Fruit fly (Drosophila melanogaster) whole organism, embryonic: ENCODE data around the gene DCTN1-p150.

Experiments used
- ATbp ChIP-seq: fragments of 200-800 bp; sonication (Bioruptor generic); optimal IDR thresholded peaks from 2 replicates; lab custom pipeline; 2017; ENCODE audit warnings: missing biosample characterization, mild to moderate bottlenecking, missing genetic modification characterization, missing genetic modification reagents
- BtbVII ChIP-seq: fragments of 200-800 bp; sonication (Bioruptor generic); optimal IDR thresholded peaks from 3 replicates; lab custom pipeline; 2017; ENCODE audit warnings: missing biosample characterization, mild to moderate bottlenecking, missing genetic modification characterization
- Bteb2 ChIP-seq: fragments of 200-800 bp; sonication (Bioruptor generic); optimal IDR thresholded peaks from 2 replicates; lab custom pipeline; 2016; ENCODE audit warnings: missing biosample characterization, missing genetic modification characterization
- CG11247 ChIP-seq: fragments of 200-800 bp; sonication (Bioruptor generic); IDR thresholded peaks from 2 replicates; pipeline ENCODE4 v1.3.6; 2022; ENCODE audit warnings: missing biosample characterization, missing genetic modification characterization
- CG11504 ChIP-seq: fragments of 200-800 bp; sonication (Bioruptor generic); optimal IDR thresholded peaks from 3 replicates; lab custom pipeline; 2019; ENCODE audit warnings: missing biosample characterization, mild to moderate bottlenecking, missing genetic modification characterization, moderate library complexity
- CG12104 ChIP-seq: fragments of 200-800 bp; sonication (Bioruptor generic); optimal IDR thresholded peaks from 3 replicates; lab custom pipeline; 2016; ENCODE audit warnings: missing biosample characterization, missing genetic modification characterization
- CG12219 ChIP-seq: fragments of 200-800 bp; sonication (Bioruptor generic); optimal IDR thresholded peaks from 3 replicates; lab custom pipeline; 2018; ENCODE audit warnings: missing biosample characterization, mild to moderate bottlenecking, missing genetic modification characterization
- CG13424 ChIP-seq: fragments of 200-800 bp; sonication (Bioruptor generic); optimal IDR thresholded peaks from 2 replicates; lab custom pipeline; 2019; ENCODE audit warnings: missing biosample characterization, mild to moderate bottlenecking, missing genetic modification characterization, moderate library complexity
- CG14710 ChIP-seq: fragments of 200-800 bp; sonication (Bioruptor generic); optimal IDR thresholded peaks from 3 replicates; lab custom pipeline; 2019; ENCODE audit warnings: missing biosample characterization, mild to moderate bottlenecking, missing genetic modification characterization, moderate library complexity
- CG14965 ChIP-seq: fragments of 200-800 bp; sonication (Bioruptor generic); optimal IDR thresholded peaks from 2 replicates; lab custom pipeline; 2016; ENCODE audit warnings: missing biosample characterization, missing genetic modification characterization, borderline replicate concordance
- CG15073 ChIP-seq: fragments of 200-800 bp; sonication (Bioruptor generic); optimal IDR thresholded peaks from 2 replicates; lab custom pipeline; 2016; ENCODE audit warnings: missing biosample characterization, missing genetic modification characterization
- CG1647 ChIP-seq: fragments of 200-800 bp; sonication (Bioruptor generic); optimal IDR thresholded peaks from 3 replicates; lab custom pipeline; 2016; ENCODE audit warnings: missing biosample characterization, missing genetic modification characterization
- CG17361 ChIP-seq: fragments of 200-800 bp; sonication (Bioruptor generic); IDR thresholded peaks from 3 replicates; pipeline ENCODE4 v1.3.6; 2022; ENCODE audit warnings: missing biosample characterization, missing genetic modification characterization
- CG17385 ChIP-seq: fragments of 200-800 bp; sonication (Bioruptor generic); optimal IDR thresholded peaks from 3 replicates; lab custom pipeline; 2018; ENCODE audit warnings: missing biosample characterization, mild to moderate bottlenecking, missing genetic modification characterization
- CG2116 ChIP-seq: fragments of 200-800 bp; sonication (Bioruptor generic); optimal IDR thresholded peaks from 3 replicates; lab custom pipeline; 2018; ENCODE audit warnings: missing biosample characterization, mild to moderate bottlenecking, missing genetic modification characterization
- CG2202 ChIP-seq: fragments of 200-800 bp; sonication (Bioruptor generic); optimal IDR thresholded peaks from 2 replicates; lab custom pipeline; 2018; ENCODE audit warnings: missing biosample characterization, mild to moderate bottlenecking, missing genetic modification characterization
- CG3163 ChIP-seq: fragments of 200-800 bp; sonication (Bioruptor generic); optimal IDR thresholded peaks from 3 replicates; lab custom pipeline; 2016; ENCODE audit warnings: missing biosample characterization, missing genetic modification characterization
- CG4424 ChIP-seq: fragments of 200-800 bp; sonication (Bioruptor generic); optimal IDR thresholded peaks from 3 replicates; lab custom pipeline; 2016; ENCODE audit warnings: missing biosample characterization, missing genetic modification characterization
- CG6689 ChIP-seq: fragments of 200-800 bp; sonication (Bioruptor generic); IDR thresholded peaks from 2 replicates; pipeline ENCODE4 v1.3.6; 2022; ENCODE audit warnings: missing biosample characterization, missing genetic modification characterization
- CG7357 ChIP-seq: fragments of 200-800 bp; sonication (Bioruptor generic); IDR thresholded peaks from 3 replicates; pipeline ENCODE4 v1.3.6; 2022; ENCODE audit warnings: missing biosample characterization, missing genetic modification characterization
- CG7745 ChIP-seq: fragments of 200-800 bp; sonication (Bioruptor generic); optimal IDR thresholded peaks from 2 replicates; lab custom pipeline; 2018; ENCODE audit warnings: missing biosample characterization, mild to moderate bottlenecking, missing genetic modification characterization, moderate library complexity
- Deaf1 ChIP-seq: fragments of 200-800 bp; optimal IDR thresholded peaks from 3 replicates; lab custom pipeline; 2019; ENCODE audit warnings: missing biosample characterization, mild to moderate bottlenecking, missing genetic modification characterization, moderate library complexity
- Dip2 ChIP-seq: fragments of 200-800 bp; sonication (Bioruptor generic); IDR thresholded peaks from 2 replicates; pipeline ENCODE4 v1.3.6; 2022; ENCODE audit warnings: missing biosample characterization, missing genetic modification characterization
- Eip74EF ChIP-seq, 2 experiments: fragments of 200-800 bp in 1 of 2; fragments of >200 bp in 1 of 2; sonication (Bioruptor generic) in 1 of 2; optimal IDR thresholded peaks; 2 replicates each; lab custom pipeline; 2017 to 2019; ENCODE audit warnings: missing biosample characterization in 2 of 2, missing genetic modification characterization in 2 of 2, mild to moderate bottlenecking in 1 of 2, moderate library complexity in 1 of 2
- HmgZ ChIP-seq: fragments of 200-800 bp; sonication (Bioruptor generic); optimal IDR thresholded peaks from 2 replicates; lab custom pipeline; 2018; ENCODE audit warnings: missing biosample characterization, mild to moderate bottlenecking, missing genetic modification characterization
- Hr3 ChIP-seq: fragments of 200-800 bp; sonication (Bioruptor generic); optimal IDR thresholded peaks from 3 replicates; lab custom pipeline; 2016; ENCODE audit warnings: missing biosample characterization, missing genetic modification characterization
- Hr78 ChIP-seq, 2 experiments: fragments of 200-800 bp in 1 of 2; fragments of >200 bp in 1 of 2; sonication (Bioruptor generic) in 1 of 2; optimal IDR thresholded peaks; 2 replicates each; lab custom pipeline; 2017 to 2019; ENCODE audit warnings: missing biosample characterization in 2 of 2, missing genetic modification characterization in 2 of 2, mild to moderate bottlenecking in 1 of 2, moderate library complexity in 1 of 2
- Jarid2 ChIP-seq: fragments of 200-800 bp; sonication (Bioruptor generic); optimal IDR thresholded peaks from 3 replicates; lab custom pipeline; 2017; ENCODE audit warnings: mild to moderate bottlenecking, missing biosample characterization, missing genetic modification reagents, missing genetic modification characterization
- Mad ChIP-seq: fragments of 200-800 bp; sonication (Bioruptor generic); optimal IDR thresholded peaks from 2 replicates; lab custom pipeline; 2016; ENCODE audit warnings: missing biosample characterization, missing genetic modification characterization
- Meics ChIP-seq: fragments of 200-800 bp; sonication (Bioruptor generic); optimal IDR thresholded peaks from 2 replicates; lab custom pipeline; 2017; ENCODE audit warnings: missing biosample characterization, mild to moderate bottlenecking, missing genetic modification characterization
- NC2α ChIP-seq: fragments of 200-800 bp; sonication (Bioruptor generic); optimal IDR thresholded peaks from 2 replicates; lab custom pipeline; 2016; ENCODE audit warnings: missing biosample characterization, missing genetic modification characterization
- Opbp ChIP-seq: fragments of 200-800 bp; sonication (Bioruptor generic); IDR thresholded peaks from 3 replicates; pipeline ENCODE4 v1.3.6; 2022; ENCODE audit warnings: missing biosample characterization, missing genetic modification characterization; ENCODE audit not compliant: partially characterized antibody
- Sry-β ChIP-seq: fragments of 200-800 bp; sonication (Bioruptor generic); optimal IDR thresholded peaks from 2 replicates; lab custom pipeline; 2018; ENCODE audit warnings: missing biosample characterization, mild to moderate bottlenecking, missing genetic modification characterization, moderate library complexity
- al ChIP-seq: fragments of 200-800 bp; sonication (Bioruptor generic); IDR thresholded peaks from 2 replicates; pipeline ENCODE4 v1.3.6; 2022; ENCODE audit warnings: missing biosample characterization, missing genetic modification characterization
- ase ChIP-seq: fragments of 200-800 bp; sonication (Bioruptor generic); IDR thresholded peaks from 3 replicates; pipeline ENCODE4 v1.3.6; 2022; ENCODE audit warnings: missing biosample characterization, missing genetic modification characterization
- cas ChIP-seq: fragments of 200-800 bp; sonication (Bioruptor generic); IDR thresholded peaks from 2 replicates; pipeline ENCODE4 v1.3.6; 2022; ENCODE audit warnings: missing biosample characterization, missing genetic modification characterization
- ci ChIP-seq: fragments of 200-800 bp; sonication (Bioruptor generic); IDR thresholded peaks from 3 replicates; pipeline ENCODE4 v1.3.6; 2022; ENCODE audit warnings: missing biosample characterization, missing genetic modification characterization
- crc ChIP-seq: fragments of 200-800 bp; sonication (Bioruptor generic); optimal IDR thresholded peaks from 2 replicates; lab custom pipeline; 2016; ENCODE audit warnings: missing biosample characterization, missing genetic modification characterization
- crol ChIP-seq: fragments of 200-800 bp; sonication (Bioruptor generic); IDR thresholded peaks from 2 replicates; pipeline ENCODE4 v1.3.6; 2022; ENCODE audit warnings: missing biosample characterization, missing genetic modification characterization
- ftz-f1 ChIP-seq: fragments of 200-800 bp; sonication (Bioruptor generic); optimal IDR thresholded peaks from 2 replicates; lab custom pipeline; 2016; ENCODE audit warnings: missing biosample characterization, missing genetic modification characterization
- lbe ChIP-seq: fragments of 200-800 bp; sonication (Bioruptor generic); optimal IDR thresholded peaks from 2 replicates; lab custom pipeline; 2016; ENCODE audit warnings: missing biosample characterization, mild to moderate bottlenecking, missing genetic modification characterization
- mirr ChIP-seq: fragments of 200-800 bp; sonication (Bioruptor generic); optimal IDR thresholded peaks from 3 replicates; lab custom pipeline; 2018; ENCODE audit warnings: missing biosample characterization, mild to moderate bottlenecking, missing genetic modification characterization
- nau ChIP-seq: fragments of 200-800 bp; sonication (Bioruptor generic); optimal IDR thresholded peaks from 3 replicates; lab custom pipeline; 2017; ENCODE audit warnings: missing biosample characterization, mild to moderate bottlenecking, missing genetic modification characterization, missing genetic modification reagents
- odd ChIP-seq: fragments of 200-800 bp; sonication (Bioruptor generic); optimal IDR thresholded peaks from 2 replicates; lab custom pipeline; 2017; ENCODE audit warnings: missing biosample characterization, mild to moderate bottlenecking, missing genetic modification characterization
- pfk ChIP-seq: fragments of 200-800 bp; sonication (Bioruptor generic); optimal IDR thresholded peaks from 2 replicates; lab custom pipeline; 2018; ENCODE audit warnings: missing biosample characterization, mild to moderate bottlenecking, missing genetic modification characterization, moderate library complexity
- ro ChIP-seq: fragments of 200-800 bp; sonication (Bioruptor generic); IDR thresholded peaks from 2 replicates; pipeline ENCODE4 v1.3.6; 2022; ENCODE audit warnings: missing biosample characterization, missing genetic modification characterization
- tgo ChIP-seq: fragments of 200-800 bp; sonication (Bioruptor generic); IDR thresholded peaks from 3 replicates; pipeline ENCODE4 v1.3.6; 2022; ENCODE audit warnings: missing biosample characterization, missing genetic modification characterization
- zen ChIP-seq: fragments of 200-800 bp; sonication (Bioruptor generic); optimal IDR thresholded peaks from 3 replicates; lab custom pipeline; 2018; ENCODE audit warnings: missing biosample characterization, mild to moderate bottlenecking, missing genetic modification characterization, moderate library complexity

DCTN1-p150 gene

dm6 chr3L:13919794-13920631, 9.2 kb upstream of the DCTN1-p150 start (continued):
- TF ChIP-seq CG1647 (GFP tag; lab: Kevin White, UChicago) (peak; percentile 60), CG14965 (GFP tag; lab: Kevin White, UChicago) (no peak), CG11504 (tag; lab: Kevin White, UChicago) (peak; percentile 94), CG11247 (GFP tag; lab: Robert Waterston, UW) (peak; percentile 53), ATbp (GFP tag; lab: Kevin White, UChicago) (peak; percentile 82), pfk (GFP tag; lab: Kevin White, UChicago) (no peak), Bteb2 (peak; percentile 89), Opbp (0 out of 3 replicates have a peak, but pooled peaks have one; percentile 20), ro (GFP tag; lab: Robert Waterston, UW) (peak; percentile 54; the same call in 1 of the 2 replicates), crol (GFP tag; lab: Robert Waterston, UW) (peak; percentile 91), Deaf1 (tag; lab: Kevin White, UChicago) (peak; percentile 90), CG17361 (peak; percentile 96), BtbVII (GFP tag; lab: Kevin White, UChicago) (peak; percentile 94), Dip2 (GFP tag; lab: Robert Waterston, UW) (peak; percentile 15; the same call in 1 of the 2 replicates), lbe (GFP tag; lab: Kevin White, UChicago) (no peak), Meics (peak; percentile 95), CG2116 (GFP tag; lab: Kevin White, UChicago) (peak; percentile 70), al (GFP tag; lab: Robert Waterston, UW) (peak; percentile 80), ci (GFP tag; lab: Robert Waterston, UW) (peak; percentile 48; the same call in 1 of the 3 replicates), Eip74EF (GFP tag; optimal IDR thresholded peaks at IDR 0.05; lab: Kevin White, UChicago) (peak in 1 of 2 experiments; percentile 24), crc (GFP tag; lab: Kevin White, UChicago) (peak; percentile 85), ase (GFP tag; lab: Robert Waterston, UW) (peak; percentile 63; the same call in 2 of the 3 replicates), Hr78 (GFP tag; optimal IDR thresholded peaks at IDR 0.05; lab: Kevin White, UChicago) (peak in 1 of 2 experiments; percentile 84), CG2202 (peak; percentile 86), NC2α (GFP tag; lab: Kevin White, UChicago) (peak; percentile 75), CG17385 (GFP tag; lab: Kevin White, UChicago) (peak; percentile 87), HmgZ (peak; percentile 87), CG3163 (GFP tag; lab: Kevin White, UChicago) (peak; percentile 75), CG15073 (GFP tag; lab: Kevin White, UChicago) (peak; percentile 55), CG12219 (GFP tag; lab: Kevin White, UChicago) (peak; percentile 90), ftz-f1 (GFP tag; lab: Kevin White, UChicago) (no peak), Jarid2 (peak; percentile 92), nau (GFP tag; lab: Kevin White, UChicago) (peak; percentile 91), mirr (GFP tag; lab: Kevin White, UChicago) (no peak), cas (GFP tag; lab: Robert Waterston, UW) (no peak), CG4424 (GFP tag; lab: Kevin White, UChicago) (peak; percentile 92), tgo (GFP tag; lab: Robert Waterston, UW) (peak; percentile 86), odd (GFP tag; lab: Kevin White, UChicago) (peak; percentile 88), CG14710 (tag; lab: Kevin White, UChicago) (peak; percentile 95), CG7745 (no peak), CG6689 (peak; percentile 87), CG13424 (tag; lab: Kevin White, UChicago) (peak; percentile 93), Mad (GFP tag; lab: Kevin White, UChicago) (peak; percentile 83), zen (tag; lab: Kevin White, UChicago) (peak; percentile 86), CG7357 (peak; percentile 75), CG12104 (peak; percentile 83), Sry-β (peak; percentile 53), Hr3 (GFP tag; lab: Kevin White, UChicago) (peak; percentile 91)
